Fruit fly (Drosophila melanogaster) whole organism: ENCODE measurements around the gene Ank2.

Experiments
- EcR ChIP-seq, 2 experiments: fragments of >200 bp; optimal IDR thresholded peaks; 2 replicates each; lab custom pipeline; 2017; ENCODE audit warnings: missing biosample characterization in 2 of 2, missing genetic modification characterization in 2 of 2, missing genetic modification reagents in 2 of 2
- pan ChIP-seq: fragments of >200 bp; optimal IDR thresholded peaks from 2 replicates; lab custom pipeline; 2017
- psq ChIP-seq: fragments of >200 bp; optimal IDR thresholded peaks from 2 replicates; lab custom pipeline; 2017

dm6 chr3L:7714301-7714946, 3.8 kb downstream of the Ank2 start:
- TF ChIP-seq pan (lab: Kevin White, UChicago) (no peak), psq (lab: Kevin White, UChicago) (no peak), EcR (GFP tag; optimal IDR thresholded peaks at IDR 0.05; lab: Kevin White, UChicago) (no peak)
